Worm (Caenorhabditis elegans) whole organism, L4 larva: ENCODE data around the gene K03H1.7.

ENCODE experiments used
- Y105C5A.15 ChIP-seq: fragments of 200-800 bp; sonication (Bioruptor generic); IDR thresholded peaks from 2 replicates; pipeline ENCODE4 v1.3.6; 2022; ENCODE audit warnings: missing genetic modification characterization, missing compliant biosample characterization
- Y48G9A.11 ChIP-seq: fragments of 200-800 bp; sonication (Bioruptor generic); IDR thresholded peaks from 2 replicates; pipeline ENCODE4 v1.3.6; 2022; ENCODE audit warnings: missing genetic modification reagents, missing genetic modification characterization, missing compliant biosample characterization
- dmd-6 ChIP-seq: fragments of 200-800 bp; sonication (Bioruptor generic); IDR thresholded peaks from 2 replicates; pipeline ENCODE4 v1.3.6; 2022; ENCODE audit warnings: missing genetic modification reagents, missing genetic modification characterization, missing compliant biosample characterization
- fos-1 ChIP-seq: fragments of 150-350 bp; optimal IDR thresholded peaks from 2 replicates; lab custom pipeline; 2014; ENCODE audit warnings: missing biosample characterization, missing genetic modification characterization
- lir-3 ChIP-seq: sonication (generic microtip); optimal IDR thresholded peaks from 2 replicates; lab custom pipeline; 2016; ENCODE audit warnings: mild to moderate bottlenecking, missing genetic modification characterization, missing compliant biosample characterization
- mes-2 ChIP-seq: sonication (generic microtip); optimal IDR thresholded peaks from 2 replicates; lab custom pipeline; 2016; ENCODE audit warnings: missing genotype, mild to moderate bottlenecking, missing genetic modification characterization, missing compliant biosample characterization; ENCODE audit not compliant: poor library complexity, severe bottlenecking
- nhr-11 ChIP-seq: fragments of 150-350 bp; optimal IDR thresholded peaks from 2 replicates; lab custom pipeline; 2014; ENCODE audit warnings: missing biosample characterization, missing genetic modification characterization
- nhr-237 ChIP-seq: sonication (generic microtip); optimal IDR thresholded peaks from 2 replicates; lab custom pipeline; 2017; ENCODE audit warnings: missing biosample characterization, missing genetic modification characterization
- nhr-77 ChIP-seq: fragments of 150-350 bp; optimal IDR thresholded peaks from 2 replicates; lab custom pipeline; 2014; ENCODE audit warnings: missing biosample characterization, missing genetic modification characterization
- pqm-1 ChIP-seq: sonication (generic microtip); optimal IDR thresholded peaks from 2 replicates; lab custom pipeline; 2017; ENCODE audit warnings: missing biosample characterization, missing genetic modification characterization
- rbr-2 ChIP-seq: sonication (generic microtip); optimal IDR thresholded peaks from 2 replicates; lab custom pipeline; 2016; ENCODE audit warnings: missing genotype, missing genetic modification characterization, missing compliant biosample characterization

DNA sequence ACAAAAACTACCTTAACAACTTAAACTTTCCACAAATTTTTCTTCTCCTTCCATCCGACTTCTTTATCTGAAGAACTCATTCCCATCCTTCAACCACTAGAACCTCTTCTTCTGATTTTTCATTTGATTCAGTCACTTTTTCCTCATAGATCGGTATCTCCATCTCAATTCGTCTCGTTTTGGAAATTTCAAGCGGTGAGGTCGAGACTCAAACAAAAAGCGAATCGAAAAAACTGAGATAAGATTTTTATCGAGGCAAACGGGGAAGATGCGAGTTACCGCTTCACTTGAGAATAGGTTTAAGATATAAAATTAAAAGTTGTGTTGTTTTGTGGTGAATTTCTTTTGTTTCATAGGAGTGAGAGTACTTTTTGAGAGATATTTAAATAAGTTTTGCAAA is 44.1 kb downstream of the K03H1.7 start:
- TF ChIP-seq pqm-1 (tag; lab: Kevin White, UChicago) (no peak), nhr-11 (tag; lab: Kevin White, UChicago) (no peak), dmd-6 (GFP tag; lab: Robert Waterston, UW) (no peak), rbr-2 (tag; lab: Kevin White, UChicago) (no peak), fos-1 (tag; lab: Kevin White, UChicago) (no peak), lir-3 (tag; lab: Kevin White, UChicago) (no peak), mes-2 (tag; lab: Kevin White, UChicago) (no peak), nhr-237 (tag; lab: Kevin White, UChicago) (no peak), nhr-77 (tag; lab: Kevin White, UChicago) (no peak), Y48G9A.11 (GFP tag; lab: Robert Waterston, UW) (no peak), Y105C5A.15 (GFP tag; lab: Robert Waterston, UW) (no peak)
